Worm (Caenorhabditis elegans) whole organism, L4 larva: ENCODE results near the gene sca-1.

ENCODE experiments used
- D1046.2 ChIP-seq: fragments of 200-800 bp; sonication (Bioruptor generic); IDR thresholded peaks from 2 replicates; pipeline ENCODE4 v1.3.6; 2022; ENCODE audit warnings: missing genetic modification characterization, missing compliant biosample characterization
- F49E8.2 ChIP-seq: sonication (generic microtip); optimal IDR thresholded peaks from 2 replicates; lab custom pipeline; 2016; ENCODE audit warnings: missing compliant biosample characterization, mild to moderate bottlenecking, missing genetic modification characterization, borderline replicate concordance
- T26A8.4 ChIP-seq: fragments of 200-800 bp; sonication (Bioruptor generic); IDR thresholded peaks from 2 replicates; pipeline ENCODE4 v1.3.6; 2022; ENCODE audit warnings: missing genetic modification characterization, missing compliant biosample characterization
- Y105C5A.15 ChIP-seq: fragments of 200-800 bp; sonication (Bioruptor generic); IDR thresholded peaks from 2 replicates; pipeline ENCODE4 v1.3.6; 2022; ENCODE audit warnings: missing genetic modification characterization, missing compliant biosample characterization
- Y48G9A.11 ChIP-seq: fragments of 200-800 bp; sonication (Bioruptor generic); IDR thresholded peaks from 2 replicates; pipeline ENCODE4 v1.3.6; 2022; ENCODE audit warnings: missing genetic modification reagents, missing genetic modification characterization, missing compliant biosample characterization
- Y5F2A.4 ChIP-seq: fragments of 200-800 bp; sonication (Bioruptor generic); optimal IDR thresholded peaks from 2 replicates; lab custom pipeline; 2018; ENCODE audit warnings: mild to moderate bottlenecking, missing genetic modification characterization, missing compliant biosample characterization
- aha-1 ChIP-seq: fragments of 150-350 bp; peaks from one replicate; lab custom pipeline; 2014; ENCODE audit warnings: missing biosample characterization, missing genetic modification characterization
- ama-1 ChIP-seq: fragments of 150-350 bp; optimal IDR thresholded peaks from 2 replicates; lab custom pipeline; 2014; ENCODE audit warnings: inconsistent platforms, mixed read lengths
- arid-1 ChIP-seq: fragments of 200-800 bp; sonication (Bioruptor generic); conservative IDR thresholded peaks from 2 replicates; pipeline ENCODE4 v1.3.6; 2022; ENCODE audit warnings: missing genetic modification reagents, missing genetic modification characterization, missing compliant biosample characterization
- ceh-44 ChIP-seq: fragments of 200-800 bp; sonication (Bioruptor generic); IDR thresholded peaks from 2 replicates; pipeline ENCODE4 v1.3.6; 2022; ENCODE audit warnings: missing genetic modification reagents, missing genetic modification characterization, missing compliant biosample characterization
- ctbp-1 ChIP-seq: fragments of 200-800 bp; sonication (Bioruptor generic); IDR thresholded peaks from 2 replicates; pipeline ENCODE4 v1.3.6; 2022; ENCODE audit warnings: missing genetic modification reagents, missing genetic modification characterization, missing compliant biosample characterization
- daf-8 ChIP-seq: fragments of 200-800 bp; sonication (Bioruptor generic); IDR thresholded peaks from 2 replicates; pipeline ENCODE4 v1.3.6; 2022; ENCODE audit warnings: missing genetic modification characterization, missing compliant biosample characterization
- dmd-6 ChIP-seq: fragments of 200-800 bp; sonication (Bioruptor generic); IDR thresholded peaks from 2 replicates; pipeline ENCODE4 v1.3.6; 2022; ENCODE audit warnings: missing genetic modification reagents, missing genetic modification characterization, missing compliant biosample characterization
- dmd-9 ChIP-seq: fragments of 200-800 bp; sonication (Bioruptor generic); IDR thresholded peaks from 2 replicates; pipeline ENCODE4 v1.3.6; 2022; ENCODE audit warnings: missing genetic modification reagents, missing genetic modification characterization, missing compliant biosample characterization
- dpl-1 ChIP-seq: fragments of 150-350 bp; optimal IDR thresholded peaks from 2 replicates; lab custom pipeline; 2014; ENCODE audit warnings: missing biosample characterization, missing genetic modification reagents, missing genetic modification characterization
- duxl-1 ChIP-seq: sonication (generic microtip); optimal IDR thresholded peaks from 2 replicates; lab custom pipeline; 2016; ENCODE audit warnings: mild to moderate bottlenecking, missing genetic modification characterization, moderate library complexity, missing compliant biosample characterization; ENCODE audit not compliant: poor library complexity
- dve-1 ChIP-seq: sonication (generic microtip); optimal IDR thresholded peaks from 2 replicates; lab custom pipeline; 2017; ENCODE audit warnings: antibody characterized with exemption, mild to moderate bottlenecking, missing genetic modification characterization, missing compliant biosample characterization; ENCODE audit not compliant: insufficient read depth
- egl-43 ChIP-seq: fragments of 200-800 bp; sonication (Bioruptor generic); IDR thresholded peaks from 2 replicates; pipeline ENCODE4 v1.3.6; 2022; ENCODE audit warnings: missing genetic modification reagents, missing genetic modification characterization, missing compliant biosample characterization
- hif-1 ChIP-seq, 2 experiments: sonication (generic microtip); optimal IDR thresholded peaks; 2 replicates each; lab custom pipeline; 2016 to 2017; ENCODE audit warnings: missing compliant biosample characterization in 2 of 2, missing genetic modification characterization in 2 of 2, missing genetic modification reagents in 2 of 2, missing genotype in 2 of 2, mild to moderate bottlenecking in 1 of 2
- lim-7 ChIP-seq: fragments of 200-800 bp; sonication (Bioruptor generic); IDR thresholded peaks from 2 replicates; pipeline ENCODE4 v1.3.6; 2022; ENCODE audit warnings: missing genetic modification characterization, missing compliant biosample characterization
- lin-1 ChIP-seq: fragments of 200-800 bp; sonication (Bioruptor generic); IDR thresholded peaks from 2 replicates; pipeline ENCODE4 v1.3.6; 2022; ENCODE audit warnings: missing genetic modification reagents, missing genetic modification characterization, missing compliant biosample characterization
- lin-38 ChIP-seq: fragments of 200-800 bp; sonication (Bioruptor generic); IDR thresholded peaks from 2 replicates; pipeline ENCODE4 v1.3.6; 2022; ENCODE audit warnings: missing genetic modification reagents, missing genetic modification characterization, missing compliant biosample characterization
- lin-39 ChIP-seq: fragments of 150-350 bp; optimal IDR thresholded peaks from 2 replicates; lab custom pipeline; 2014; ENCODE audit warnings: missing biosample characterization, missing genetic modification reagents, missing genetic modification characterization
- lsy-2 ChIP-seq, 2 experiments: fragments of 150-350 bp in 1 of 2; sonication (generic microtip) in 1 of 2; optimal IDR thresholded peaks; 2 replicates each; lab custom pipeline; 2014 to 2017; ENCODE audit warnings: missing biosample characterization in 2 of 2, missing genetic modification characterization in 2 of 2
- madf-5 ChIP-seq, 2 experiments: fragments of 200-800 bp; sonication (Bioruptor generic); IDR thresholded peaks; 2 replicates each; pipeline ENCODE4 v1.3.6; 2022; ENCODE audit warnings: missing compliant biosample characterization in 2 of 2, missing genetic modification characterization in 2 of 2
- madf-9 ChIP-seq: fragments of 200-800 bp; sonication (Bioruptor generic); conservative IDR thresholded peaks from 2 replicates; pipeline ENCODE4 v1.3.6; 2022; ENCODE audit warnings: missing genetic modification reagents, missing genetic modification characterization, missing compliant biosample characterization
- mdt-29 ChIP-seq: fragments of 200-800 bp; sonication (Bioruptor generic); IDR thresholded peaks from 2 replicates; pipeline ENCODE4 v1.3.6; 2022; ENCODE audit warnings: missing genetic modification reagents, missing genetic modification characterization, missing compliant biosample characterization
- mep-1 ChIP-seq: fragments of 150-350 bp; sonication (generic microtip); optimal IDR thresholded peaks from 3 replicates; lab custom pipeline; 2014; ENCODE audit warnings: missing biosample characterization, missing genetic modification characterization
- mes-2 ChIP-seq: sonication (generic microtip); optimal IDR thresholded peaks from 2 replicates; lab custom pipeline; 2016; ENCODE audit warnings: missing genotype, mild to moderate bottlenecking, missing genetic modification characterization, missing compliant biosample characterization; ENCODE audit not compliant: poor library complexity, severe bottlenecking
- mxl-2 ChIP-seq: fragments of 200-800 bp; sonication (Bioruptor generic); conservative IDR thresholded peaks from 2 replicates; pipeline ENCODE4 v1.3.6; 2022; ENCODE audit warnings: missing genetic modification reagents, missing genetic modification characterization, missing compliant biosample characterization
- mxl-3 ChIP-seq: fragments of 200-800 bp; sonication (Bioruptor generic); optimal IDR thresholded peaks from 2 replicates; lab custom pipeline; 2018; ENCODE audit warnings: mild to moderate bottlenecking, missing genetic modification characterization, missing compliant biosample characterization
- nhr-10 ChIP-seq: fragments of 150-350 bp; optimal IDR thresholded peaks from 2 replicates; lab custom pipeline; 2014; ENCODE audit warnings: missing biosample characterization, missing genetic modification characterization
- nhr-11 ChIP-seq: fragments of 150-350 bp; optimal IDR thresholded peaks from 2 replicates; lab custom pipeline; 2014; ENCODE audit warnings: missing biosample characterization, missing genetic modification characterization
- nhr-25 ChIP-seq: sonication (generic microtip); optimal IDR thresholded peaks from 2 replicates; lab custom pipeline; 2017; ENCODE audit warnings: missing genetic modification characterization, mild to moderate bottlenecking, missing compliant biosample characterization, antibody characterized with exemption, moderate library complexity, borderline replicate concordance; ENCODE audit not compliant: insufficient read depth
- nhr-41 ChIP-seq: fragments of 200-800 bp; sonication (Bioruptor generic); IDR thresholded peaks from 2 replicates; pipeline ENCODE4 v1.3.6; 2022; ENCODE audit warnings: missing genetic modification reagents, missing genetic modification characterization, missing compliant biosample characterization
- nhr-6 ChIP-seq: fragments of 150-350 bp; optimal IDR thresholded peaks from 2 replicates; lab custom pipeline; 2014; ENCODE audit warnings: missing biosample characterization, missing genetic modification characterization
- pha-4 ChIP-seq, 2 experiments: fragments of 150-350 bp in 1 of 2; fragments of 200-800 bp in 1 of 2; sonication (Bioruptor generic) in 1 of 2; IDR thresholded peaks in 1 of 2; optimal IDR thresholded peaks in 1 of 2; 2 replicates each; pipeline versions ENCODE4 v1.3.6 to Lab custom; 2014 to 2022; ENCODE audit warnings: missing genetic modification characterization in 2 of 2, missing genetic modification reagents in 2 of 2, missing biosample characterization in 1 of 2, missing compliant biosample characterization in 1 of 2
- sdz-12 ChIP-seq: fragments of 200-800 bp; sonication (Bioruptor generic); optimal IDR thresholded peaks from 2 replicates; lab custom pipeline; 2018; ENCODE audit warnings: mild to moderate bottlenecking, missing genetic modification characterization, missing compliant biosample characterization
- set-16 ChIP-seq: fragments of 200-800 bp; sonication (Bioruptor generic); IDR thresholded peaks from 2 replicates; pipeline ENCODE4 v1.3.6; 2022; ENCODE audit warnings: missing genetic modification reagents, missing genetic modification characterization, missing compliant biosample characterization
- snpc-1.2 ChIP-seq: fragments of 200-800 bp; sonication (Bioruptor generic); IDR thresholded peaks from 2 replicates; pipeline ENCODE4 v1.3.6; 2022; ENCODE audit warnings: missing genetic modification reagents, missing genetic modification characterization, missing compliant biosample characterization
- spr-3 ChIP-seq: fragments of 200-800 bp; sonication (Bioruptor generic); optimal IDR thresholded peaks from 2 replicates; lab custom pipeline; 2018; ENCODE audit warnings: mild to moderate bottlenecking, missing genetic modification characterization, missing compliant biosample characterization
- tra-1 ChIP-seq: fragments of 200-800 bp; sonication (Bioruptor generic); IDR thresholded peaks from 2 replicates; pipeline ENCODE4 v1.3.6; 2022; ENCODE audit warnings: missing genetic modification reagents, missing genetic modification characterization, missing compliant biosample characterization
- unc-130 ChIP-seq: sonication (generic microtip); optimal IDR thresholded peaks from 2 replicates; lab custom pipeline; 2016; ENCODE audit warnings: missing genetic modification reagents, missing genetic modification characterization, missing compliant biosample characterization
- unc-39 ChIP-seq: sonication (generic microtip); optimal IDR thresholded peaks from 2 replicates; lab custom pipeline; 2017; ENCODE audit warnings: missing biosample characterization, missing genetic modification characterization
- zfp-3 ChIP-seq: fragments of 200-800 bp; sonication (Bioruptor generic); conservative IDR thresholded peaks from 2 replicates; pipeline ENCODE4 v1.3.6; 2022; ENCODE audit warnings: missing genetic modification reagents, missing genetic modification characterization, missing compliant biosample characterization

The sca-1 gene

DNA sequence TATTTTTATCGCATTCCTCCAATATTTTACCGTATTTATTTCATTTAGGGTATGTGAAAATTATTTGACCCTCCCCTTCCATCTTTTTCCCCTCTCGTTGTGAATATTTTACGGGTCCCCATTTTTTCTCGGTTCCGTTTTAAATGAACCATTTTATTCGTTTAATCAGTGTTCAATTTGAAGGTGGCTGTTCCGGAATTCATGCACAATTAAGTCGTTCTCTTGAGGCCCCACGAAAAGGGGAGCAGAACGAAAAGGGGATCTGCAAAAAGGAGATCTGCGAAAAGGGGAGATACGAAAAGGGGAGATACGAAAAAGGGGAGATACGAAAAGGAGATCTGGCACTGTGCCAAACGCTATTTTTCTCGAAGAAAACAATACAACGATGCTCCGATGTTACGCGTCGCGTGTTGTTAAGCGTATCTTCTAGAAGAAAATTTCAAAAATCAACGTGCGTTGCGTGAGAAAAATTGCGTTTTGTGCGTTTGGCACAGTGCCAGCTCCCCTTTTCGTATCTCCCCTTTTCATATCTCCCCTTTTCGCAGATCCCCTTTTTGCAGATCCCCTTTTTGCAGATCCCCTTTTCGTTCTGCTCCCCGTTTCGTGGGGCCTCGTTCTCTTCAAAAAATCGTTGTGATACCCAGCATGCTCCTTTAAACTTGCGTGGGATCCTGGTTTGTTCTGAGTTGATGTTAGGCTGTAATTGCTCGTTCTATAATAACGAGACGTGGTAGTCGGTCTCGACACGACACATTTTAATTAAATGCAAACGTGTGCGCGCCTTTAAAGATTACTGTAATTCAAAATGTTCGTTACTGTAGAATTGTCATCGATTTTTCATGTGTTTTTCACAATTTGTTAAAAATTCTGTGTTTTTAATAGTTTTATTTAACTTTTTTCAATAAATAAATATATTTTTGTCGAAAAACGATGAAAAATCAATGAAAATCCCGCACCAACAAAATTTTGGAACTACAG is 5.5 kb downstream of the sca-1 start:
- 0 out of 2 replicates have a peak, but pooled peaks have one; percentile 16 for TF ChIP-seq dmd-9 (GFP tag; lab: Robert Waterston, UW)
- peak; percentile 58 for TF ChIP-seq lim-7
- TF ChIP-seq unc-39 (tag; lab: Kevin White, UChicago): no peak
- TF ChIP-seq zfp-3 (GFP tag; lab: Robert Waterston, UW): 0 out of 2 replicates have a peak, but pooled peaks have one; percentile 38
- peak in 1 of 2 experiments; percentile 26 for TF ChIP-seq lsy-2 (tag; optimal IDR thresholded peaks at IDR 0.05; lab: Kevin White, UChicago)
- TF ChIP-seq lin-1: 0 out of 2 replicates have a peak, but pooled peaks have one; percentile 29
- TF ChIP-seq spr-3: no peak
- peak; percentile 88 for TF ChIP-seq arid-1 (GFP tag; lab: Robert Waterston, UW)
- peak; percentile 16; the same call in 1 of the 2 replicates for TF ChIP-seq set-16 (GFP tag; lab: Robert Waterston, UW)
- no peak for TF ChIP-seq nhr-6 (tag; lab: Kevin White, UChicago)
- no peak for TF ChIP-seq daf-8 (GFP tag; lab: Robert Waterston, UW)
- no peak for TF ChIP-seq dpl-1 (GFP tag; lab: Kevin White, UChicago)
- peak; percentile 57; the same call in 1 of the 2 replicates for TF ChIP-seq ceh-44 (GFP tag; lab: Robert Waterston, UW)
- TF ChIP-seq mep-1 (tag; lab: Kevin White, UChicago): peak; percentile 11
- TF ChIP-seq dmd-6 (GFP tag; lab: Robert Waterston, UW): peak; percentile 24
- peak; percentile 4 for TF ChIP-seq lin-39 (tag; lab: Kevin White, UChicago)
- TF ChIP-seq T26A8.4 (GFP tag; lab: Robert Waterston, UW): peak; percentile 42; the same call in 1 of the 2 replicates
- no peak for TF ChIP-seq D1046.2 (GFP tag; lab: Robert Waterston, UW)
- peak; percentile 5; the same call in 1 of the 2 replicates for TF ChIP-seq mdt-29
- TF ChIP-seq egl-43: no peak; the same call in 1 of the 2 replicates
- TF ChIP-seq pha-4 (GFP tag; IDR thresholded peaks at IDR 0.05; lab: Robert Waterston, UW): 0 out of 2 replicates have a peak, but pooled peaks have one; percentile 60
- no peak for TF ChIP-seq pha-4 (tag; optimal IDR thresholded peaks at IDR 0.05; lab: Kevin White, UChicago)
- TF ChIP-seq lin-38 (GFP tag; lab: Robert Waterston, UW): peak; percentile 69
- TF ChIP-seq nhr-11 (tag; lab: Kevin White, UChicago): no peak
- no peak for TF ChIP-seq nhr-41 (GFP tag; lab: Robert Waterston, UW)
- no peak for TF ChIP-seq sdz-12 (GFP tag; lab: Kevin White, UChicago)
- peak; percentile 24 for TF ChIP-seq unc-130 (GFP tag; lab: Kevin White, UChicago)
- peak; percentile 30; the same call in 1 of the 2 replicates for TF ChIP-seq ctbp-1
- TF ChIP-seq nhr-25 (tag; lab: Kevin White, UChicago): no peak
- TF ChIP-seq hif-1 (tag; optimal IDR thresholded peaks at IDR 0.05; lab: Kevin White, UChicago): peak in 1 of 2 experiments; percentile 15
- peak; percentile 78; the same call in 1 of the 2 replicates for TF ChIP-seq Y105C5A.15 (GFP tag; lab: Robert Waterston, UW)
- TF ChIP-seq aha-1: peak; percentile 84
- TF ChIP-seq ama-1: no peak
- TF ChIP-seq mes-2 (tag; lab: Kevin White, UChicago): peak; percentile 68
- 0 out of 2 replicates have a peak, but pooled peaks have one; percentile 4 for TF ChIP-seq madf-9 (GFP tag; lab: Robert Waterston, UW)
- TF ChIP-seq Y5F2A.4 (GFP tag; lab: Kevin White, UChicago): no peak
- TF ChIP-seq nhr-10 (tag; lab: Kevin White, UChicago): no peak
- TF ChIP-seq F49E8.2 (tag; lab: Kevin White, UChicago): peak; percentile 28
- no peak; the same call in 1 of the 2 replicates for TF ChIP-seq tra-1 (GFP tag; lab: Robert Waterston, UW)
- TF ChIP-seq duxl-1 (tag; lab: Kevin White, UChicago): no peak
- TF ChIP-seq Y48G9A.11: peak; percentile 89
- TF ChIP-seq madf-5 (GFP tag; IDR thresholded peaks at IDR 0.05; lab: Robert Waterston, UW): peak in 1 of 2 experiments; percentile 75; a peak in 1 of 4 replicates
- no peak for TF ChIP-seq mxl-2
- TF ChIP-seq snpc-1.2: 0 out of 2 replicates have a peak, but pooled peaks have one; percentile 37
- no peak for TF ChIP-seq mxl-3 (GFP tag; lab: Kevin White, UChicago)
- TF ChIP-seq dve-1 (tag; lab: Kevin White, UChicago): no peak
